Fruit fly (Drosophila melanogaster) whole organism, embryonic: Measurements from ENCODE around the gene CG1638.

Source experiments
- Abd-B ChIP-seq: fragments of 200-800 bp; sonication (Bioruptor generic); optimal IDR thresholded peaks from 2 replicates; lab custom pipeline; 2018; ENCODE audit warnings: missing biosample characterization, mild to moderate bottlenecking, missing genetic modification characterization, moderate library complexity
- Atf-2 ChIP-seq: fragments of 200-800 bp; sonication (Bioruptor generic); optimal IDR thresholded peaks from 2 replicates; lab custom pipeline; 2016; ENCODE audit warnings: missing biosample characterization, missing genetic modification characterization
- Bgb ChIP-seq: fragments of 200-800 bp; sonication (Bioruptor generic); IDR thresholded peaks from 2 replicates; pipeline ENCODE4 v1.3.6; 2022; ENCODE audit warnings: missing biosample characterization, missing genetic modification characterization; ENCODE audit not compliant: partially characterized antibody
- Blimp-1 ChIP-seq: fragments of 200-800 bp; sonication (Bioruptor generic); optimal IDR thresholded peaks from 3 replicates; lab custom pipeline; 2018; ENCODE audit warnings: missing biosample characterization, missing genetic modification characterization, mild to moderate bottlenecking, moderate library complexity, missing genetic modification reagents
- C15 ChIP-seq: fragments of 200-800 bp; sonication (Bioruptor generic); IDR thresholded peaks from 3 replicates; pipeline ENCODE4 v1.3.6; 2022; ENCODE audit warnings: missing biosample characterization, missing genetic modification characterization
- CG10321 ChIP-seq: fragments of 200-800 bp; sonication (Bioruptor generic); IDR thresholded peaks from 2 replicates; pipeline ENCODE4 v1.3.6; 2022; ENCODE audit warnings: missing biosample characterization, missing genetic modification characterization
- CG10654 ChIP-seq: fragments of 200-800 bp; sonication (Bioruptor generic); optimal IDR thresholded peaks from 2 replicates; lab custom pipeline; 2016; ENCODE audit warnings: missing biosample characterization, missing genetic modification characterization
- CG10959 ChIP-seq: fragments of 200-800 bp; sonication (Bioruptor generic); IDR thresholded peaks from 2 replicates; pipeline ENCODE4 v1.3.6; 2022; ENCODE audit warnings: missing biosample characterization, missing genetic modification characterization
- CG11456 ChIP-seq: fragments of 200-800 bp; sonication (Bioruptor generic); IDR thresholded peaks from 3 replicates; pipeline ENCODE4 v1.3.6; 2022; ENCODE audit warnings: missing biosample characterization, missing genetic modification characterization
- CG12219 ChIP-seq: fragments of 200-800 bp; sonication (Bioruptor generic); optimal IDR thresholded peaks from 3 replicates; lab custom pipeline; 2018; ENCODE audit warnings: missing biosample characterization, mild to moderate bottlenecking, missing genetic modification characterization
- CG12942 ChIP-seq: fragments of 200-800 bp; sonication (Bioruptor generic); optimal IDR thresholded peaks from 3 replicates; lab custom pipeline; 2016; ENCODE audit warnings: missing biosample characterization, missing genetic modification characterization
- CG14441 ChIP-seq: fragments of 200-800 bp; sonication (Bioruptor generic); IDR thresholded peaks from 2 replicates; pipeline ENCODE4 v1.3.6; 2022; ENCODE audit warnings: missing biosample characterization, missing genetic modification characterization
- CG1603 ChIP-seq: fragments of 200-800 bp; sonication (Bioruptor generic); optimal IDR thresholded peaks from 2 replicates; lab custom pipeline; 2019; ENCODE audit warnings: missing biosample characterization, mild to moderate bottlenecking, missing genetic modification characterization, moderate library complexity
- CG17328 ChIP-seq: fragments of 200-800 bp; sonication (Bioruptor generic); IDR thresholded peaks from 2 replicates; pipeline ENCODE4 v1.3.6; 2022; ENCODE audit warnings: missing biosample characterization, missing genetic modification characterization
- CG17385 ChIP-seq: fragments of 200-800 bp; sonication (Bioruptor generic); optimal IDR thresholded peaks from 3 replicates; lab custom pipeline; 2018; ENCODE audit warnings: missing biosample characterization, mild to moderate bottlenecking, missing genetic modification characterization
- CG17829 ChIP-seq: fragments of 200-800 bp; optimal IDR thresholded peaks from 2 replicates; lab custom pipeline; 2019; ENCODE audit warnings: missing biosample characterization, mild to moderate bottlenecking, missing genetic modification characterization, moderate library complexity
- CG1792 ChIP-seq: fragments of 200-800 bp; sonication (Bioruptor generic); optimal IDR thresholded peaks from 2 replicates; lab custom pipeline; 2016; ENCODE audit warnings: missing biosample characterization, missing genetic modification characterization
- CG2202 ChIP-seq: fragments of 200-800 bp; sonication (Bioruptor generic); optimal IDR thresholded peaks from 2 replicates; lab custom pipeline; 2018; ENCODE audit warnings: missing biosample characterization, mild to moderate bottlenecking, missing genetic modification characterization
- CG30020 ChIP-seq: fragments of 200-800 bp; optimal IDR thresholded peaks from 2 replicates; lab custom pipeline; 2019; ENCODE audit warnings: missing biosample characterization, mild to moderate bottlenecking, missing genetic modification characterization, moderate library complexity
- CG30403 ChIP-seq: fragments of 200-800 bp; sonication (Bioruptor generic); optimal IDR thresholded peaks from 3 replicates; lab custom pipeline; 2016; ENCODE audit warnings: missing biosample characterization, missing genetic modification characterization
- CG33557 ChIP-seq: fragments of 200-800 bp; sonication (Bioruptor generic); optimal IDR thresholded peaks from 2 replicates; lab custom pipeline; 2019; ENCODE audit warnings: missing biosample characterization, mild to moderate bottlenecking, missing genetic modification characterization, moderate library complexity
- CG34422 ChIP-seq: fragments of 200-800 bp; sonication (Bioruptor generic); IDR thresholded peaks from 3 replicates; pipeline ENCODE4 v1.3.6; 2022; ENCODE audit warnings: missing biosample characterization, missing genetic modification characterization
- CG4328 ChIP-seq: fragments of 200-800 bp; sonication (Bioruptor generic); optimal IDR thresholded peaks from 3 replicates; lab custom pipeline; 2017; ENCODE audit warnings: missing biosample characterization, missing genetic modification reagents, missing genetic modification characterization
- CG7372 ChIP-seq: fragments of 200-800 bp; sonication (Bioruptor generic); IDR thresholded peaks from 2 replicates; pipeline ENCODE4 v1.3.6; 2022; ENCODE audit warnings: missing biosample characterization, missing genetic modification characterization
- CG7745 ChIP-seq: fragments of 200-800 bp; sonication (Bioruptor generic); optimal IDR thresholded peaks from 2 replicates; lab custom pipeline; 2018; ENCODE audit warnings: missing biosample characterization, mild to moderate bottlenecking, missing genetic modification characterization, moderate library complexity
- CG7839 ChIP-seq: fragments of 200-800 bp; sonication (Bioruptor generic); optimal IDR thresholded peaks from 3 replicates; lab custom pipeline; 2018; ENCODE audit warnings: missing biosample characterization, mild to moderate bottlenecking, missing genetic modification characterization, moderate library complexity
- CTCF ChIP-seq: fragments of 200-800 bp; sonication (Bioruptor generic); optimal IDR thresholded peaks from 2 replicates; lab custom pipeline; 2017; ENCODE audit warnings: missing biosample characterization, mild to moderate bottlenecking, missing genetic modification characterization, moderate library complexity
- H15 ChIP-seq: fragments of 200-800 bp; sonication (Bioruptor generic); IDR thresholded peaks from 3 replicates; pipeline ENCODE4 v1.3.6; 2022; ENCODE audit warnings: missing biosample characterization, missing genetic modification characterization
- HLHmδ ChIP-seq: fragments of 200-800 bp; sonication (Bioruptor generic); optimal IDR thresholded peaks from 2 replicates; lab custom pipeline; 2018; ENCODE audit warnings: missing biosample characterization, mild to moderate bottlenecking, missing genetic modification characterization, moderate library complexity
- HmgD ChIP-seq: fragments of 200-800 bp; sonication (Bioruptor generic); optimal IDR thresholded peaks from 3 replicates; lab custom pipeline; 2016; ENCODE audit warnings: missing biosample characterization, missing genetic modification characterization
- Meics ChIP-seq: fragments of 200-800 bp; sonication (Bioruptor generic); optimal IDR thresholded peaks from 2 replicates; lab custom pipeline; 2017; ENCODE audit warnings: missing biosample characterization, mild to moderate bottlenecking, missing genetic modification characterization
- NC2β ChIP-seq: fragments of 200-800 bp; sonication (Bioruptor generic); optimal IDR thresholded peaks from 2 replicates; lab custom pipeline; 2016; ENCODE audit warnings: missing biosample characterization, missing genetic modification characterization
- Neu2 ChIP-seq: fragments of 200-800 bp; sonication (Bioruptor generic); optimal IDR thresholded peaks from 3 replicates; lab custom pipeline; 2016; ENCODE audit warnings: missing biosample characterization, missing genetic modification characterization, borderline replicate concordance
- Ravus ChIP-seq: fragments of 200-800 bp; sonication (Bioruptor generic); IDR thresholded peaks from 2 replicates; pipeline ENCODE4 v1.3.6; 2022; ENCODE audit warnings: missing biosample characterization, missing genetic modification characterization
- Spps ChIP-seq: fragments of 200-800 bp; sonication (Bioruptor generic); optimal IDR thresholded peaks from 2 replicates; lab custom pipeline; 2018; ENCODE audit warnings: missing biosample characterization, mild to moderate bottlenecking, missing genetic modification characterization
- abd-A ChIP-seq: fragments of 200-800 bp; sonication (Bioruptor generic); optimal IDR thresholded peaks from 3 replicates; lab custom pipeline; 2019; ENCODE audit warnings: missing biosample characterization, mild to moderate bottlenecking, missing genetic modification characterization, moderate library complexity
- ase ChIP-seq: fragments of 200-800 bp; sonication (Bioruptor generic); IDR thresholded peaks from 3 replicates; pipeline ENCODE4 v1.3.6; 2022; ENCODE audit warnings: missing biosample characterization, missing genetic modification characterization
- da ChIP-seq: fragments of 200-800 bp; sonication (Bioruptor generic); optimal IDR thresholded peaks from 2 replicates; lab custom pipeline; 2016; ENCODE audit warnings: missing biosample characterization, missing genetic modification characterization
- danr ChIP-seq: fragments of 200-800 bp; sonication (Bioruptor generic); IDR thresholded peaks from 2 replicates; pipeline ENCODE4 v1.3.6; 2022; ENCODE audit warnings: missing biosample characterization, missing genetic modification characterization
- dmrt11E ChIP-seq: fragments of 200-800 bp; sonication (Bioruptor generic); optimal IDR thresholded peaks from 3 replicates; lab custom pipeline; 2018; ENCODE audit warnings: missing biosample characterization, mild to moderate bottlenecking, missing genetic modification characterization, moderate library complexity
- dpn ChIP-seq, 2 experiments: fragments of 200-800 bp; sonication (Bioruptor generic); optimal IDR thresholded peaks; 3 replicates each; lab custom pipeline; 2016; ENCODE audit warnings: missing biosample characterization in 2 of 2, missing genetic modification characterization in 2 of 2
- dysf ChIP-seq: fragments of 200-800 bp; sonication (Bioruptor generic); IDR thresholded peaks from 3 replicates; pipeline ENCODE4 v1.3.6; 2022; ENCODE audit warnings: missing biosample characterization, missing genetic modification characterization
- ewg ChIP-seq: fragments of 200-800 bp; sonication (Bioruptor generic); optimal IDR thresholded peaks from 3 replicates; lab custom pipeline; 2017; ENCODE audit warnings: mild to moderate bottlenecking, missing biosample characterization, missing genetic modification reagents, missing genetic modification characterization
- fd64A ChIP-seq: fragments of 200-800 bp; sonication (Bioruptor generic); optimal IDR thresholded peaks from 3 replicates; lab custom pipeline; 2018; ENCODE audit warnings: missing biosample characterization, mild to moderate bottlenecking, missing genetic modification characterization
- gem ChIP-seq: fragments of 200-800 bp; sonication (Bioruptor generic); optimal IDR thresholded peaks from 2 replicates; lab custom pipeline; 2019; ENCODE audit warnings: missing biosample characterization, mild to moderate bottlenecking, missing genetic modification characterization, moderate library complexity
- hbn ChIP-seq: fragments of 200-800 bp; sonication (Bioruptor generic); IDR thresholded peaks from 2 replicates; pipeline ENCODE4 v1.3.6; 2022; ENCODE audit warnings: missing biosample characterization, missing genetic modification characterization; ENCODE audit not compliant: partially characterized antibody
- hth ChIP-seq: fragments of >200 bp; optimal IDR thresholded peaks from 2 replicates; lab custom pipeline; 2017; ENCODE audit warnings: inconsistent platforms
- jigr1 ChIP-seq: fragments of 200-800 bp; sonication (Bioruptor generic); IDR thresholded peaks from 3 replicates; pipeline ENCODE4 v1.3.6; 2022; ENCODE audit warnings: missing biosample characterization, missing genetic modification characterization
- psq ChIP-seq: fragments of 200-800 bp; sonication (Bioruptor generic); optimal IDR thresholded peaks from 2 replicates; lab custom pipeline; 2017; ENCODE audit warnings: missing biosample characterization, missing genetic modification characterization
- sens ChIP-seq: fragments of 200-800 bp; sonication (Bioruptor generic); peaks from one replicate; lab custom pipeline; 2016; ENCODE audit warnings: missing biosample characterization, missing genetic modification characterization
- sisA ChIP-seq: fragments of 200-800 bp; sonication (Bioruptor generic); IDR thresholded peaks from 2 replicates; pipeline ENCODE4 v1.3.6; 2022; ENCODE audit warnings: missing biosample characterization, missing genetic modification characterization
- tup ChIP-seq: fragments of 200-800 bp; sonication (Bioruptor generic); optimal IDR thresholded peaks from 2 replicates; lab custom pipeline; 2016; ENCODE audit warnings: missing biosample characterization, mild to moderate bottlenecking, missing genetic modification characterization, moderate library complexity
- unpg ChIP-seq: fragments of 200-800 bp; sonication (Bioruptor generic); optimal IDR thresholded peaks from 3 replicates; lab custom pipeline; 2018; ENCODE audit warnings: missing biosample characterization, mild to moderate bottlenecking, missing genetic modification characterization, moderate library complexity

CG1638 gene

DNA sequence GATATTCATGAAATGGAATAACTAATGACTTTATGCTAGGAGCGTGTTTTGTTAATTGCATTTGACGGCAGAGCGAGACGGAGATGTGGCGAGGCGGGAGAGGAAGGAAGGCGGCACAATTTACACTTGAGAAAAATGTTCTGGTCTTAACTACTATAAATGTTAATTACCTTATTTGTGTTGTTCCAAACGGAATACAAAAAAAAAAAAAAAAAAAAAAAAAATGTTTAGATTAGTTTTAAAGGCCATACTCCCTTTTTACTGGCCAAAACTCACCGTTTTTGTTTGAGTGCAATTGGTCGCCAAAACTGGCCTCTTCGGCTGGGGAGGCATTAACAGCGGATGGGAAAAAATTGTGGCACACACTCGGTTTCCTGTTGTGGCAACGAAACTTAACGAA lies 36.8 kb downstream of the CG1638 start (continued):
- TF ChIP-seq psq = no peak
- TF ChIP-seq jigr1 = no peak
- TF ChIP-seq CG7372 (GFP tag; lab: Robert Waterston, UW) = no peak
- TF ChIP-seq CG4328 (GFP tag; lab: Kevin White, UChicago) = no peak
- TF ChIP-seq CG1603 (tag; lab: Kevin White, UChicago) = no peak
- TF ChIP-seq CG33557 (GFP tag; lab: Kevin White, UChicago) = no peak
- no peak for TF ChIP-seq Atf-2 (GFP tag; lab: Kevin White, UChicago)
- no peak for TF ChIP-seq dmrt11E (tag; lab: Kevin White, UChicago)
- no peak for TF ChIP-seq CG14441
- no peak for TF ChIP-seq dpn (GFP tag; optimal IDR thresholded peaks at IDR 0.05; lab: Kevin White, UChicago)
- no peak for TF ChIP-seq da (GFP tag; lab: Kevin White, UChicago)
- TF ChIP-seq sisA = peak; percentile 36; the same call in 1 of the 2 replicates
- no peak for TF ChIP-seq NC2β
- TF ChIP-seq CG30403 = peak; percentile 15
- TF ChIP-seq CG10321 (GFP tag; lab: Robert Waterston, UW) = no peak
- no peak for TF ChIP-seq dysf
- TF ChIP-seq CG30020 (tag; lab: Kevin White, UChicago) = no peak
- TF ChIP-seq tup = no peak
- no peak for TF ChIP-seq Blimp-1 (GFP tag; lab: Kevin White, UChicago)
- TF ChIP-seq CG12942 (GFP tag; lab: Kevin White, UChicago) = no peak
- peak; percentile 26 for TF ChIP-seq unpg (GFP tag; lab: Kevin White, UChicago)
- TF ChIP-seq CG7839 (tag; lab: Kevin White, UChicago) = peak; percentile 23
- no peak for TF ChIP-seq ase (GFP tag; lab: Robert Waterston, UW)
- no peak for TF ChIP-seq hbn (GFP tag; lab: Robert Waterston, UW)
- TF ChIP-seq hth (lab: Kevin White, UChicago) = no peak
- no peak for TF ChIP-seq abd-A (tag; lab: Kevin White, UChicago)
- no peak for TF ChIP-seq ewg (GFP tag; lab: Kevin White, UChicago)
- no peak for TF ChIP-seq Ravus
- peak; percentile 77 for TF ChIP-seq sens
- no peak for TF ChIP-seq HmgD (GFP tag; lab: Kevin White, UChicago)
- no peak for TF ChIP-seq Meics (GFP tag; lab: Kevin White, UChicago)
- TF ChIP-seq gem = peak; percentile 42
- TF ChIP-seq danr (GFP tag; lab: Robert Waterston, UW) = no peak
- TF ChIP-seq Neu2 (GFP tag; lab: Kevin White, UChicago) = no peak
- no peak for TF ChIP-seq CG34422 (GFP tag; lab: Robert Waterston, UW)
- no peak for TF ChIP-seq CTCF (GFP tag; lab: Kevin White, UChicago)
- no peak for TF ChIP-seq CG1792 (GFP tag; lab: Kevin White, UChicago)
- TF ChIP-seq Spps (tag; lab: Kevin White, UChicago) = no peak
- TF ChIP-seq CG17385 (GFP tag; lab: Kevin White, UChicago) = no peak
- TF ChIP-seq CG10654 = no peak
- TF ChIP-seq fd64A (GFP tag; lab: Kevin White, UChicago) = no peak
- no peak for TF ChIP-seq CG17328 (GFP tag; lab: Robert Waterston, UW)
- TF ChIP-seq Bgb (GFP tag; lab: Robert Waterston, UW) = no peak
- no peak for TF ChIP-seq CG12219 (GFP tag; lab: Kevin White, UChicago)
- TF ChIP-seq H15 = no peak
- no peak for TF ChIP-seq CG11456
- no peak for TF ChIP-seq CG17829
- no peak for TF ChIP-seq CG2202 (tag; lab: Kevin White, UChicago)
- TF ChIP-seq C15 = no peak
- TF ChIP-seq Abd-B = no peak
- no peak for TF ChIP-seq HLHmδ (GFP tag; lab: Kevin White, UChicago)
- no peak for TF ChIP-seq CG10959 (GFP tag; lab: Robert Waterston, UW)
- TF ChIP-seq CG7745 = no peak
